Comparison of ENCODE assay signal across 2 fruit fly cellular contexts in the genomic region with DNA sequence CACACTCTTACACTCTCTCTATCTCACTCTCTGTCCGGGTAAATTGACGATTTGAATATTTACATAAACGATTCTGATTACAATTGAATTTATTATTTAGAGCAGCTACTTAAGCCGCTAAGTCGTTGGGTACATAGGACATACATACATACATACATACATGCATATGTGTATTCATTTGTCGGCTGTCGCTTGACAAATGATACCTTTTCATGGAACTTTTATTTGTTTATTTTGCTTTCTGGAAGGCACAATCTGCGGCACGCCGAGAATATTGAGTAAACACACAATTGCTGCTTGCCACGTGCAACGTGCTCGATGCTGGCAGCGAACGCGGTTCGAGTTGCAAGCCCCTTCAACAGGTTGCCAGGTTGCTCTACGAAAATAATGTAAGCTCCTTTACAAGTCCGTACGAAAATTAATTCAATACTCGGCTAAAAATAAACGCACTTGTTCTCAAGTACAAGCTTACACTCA.
TF ChIP-seq lines count a peak whose summit lies in the region.

No protein-coding gene starts in this region.

- TF ChIP-seq CTCF in whole organism, embryonic (GFP tag; optimal IDR thresholded peaks at IDR 0.05; lab: Kevin White, UChicago), result no peak

TF ChIP-seq in whole organism, embryonic, 481 proteins besides CTCF, POLR2A, EP300 and RAD21:
- TF ChIP-seq CG8944 (GFP tag; optimal IDR thresholded peaks at IDR 0.05; lab: Kevin White, UChicago) (no peak), oc (tag; optimal IDR thresholded peaks at IDR 0.05; lab: Kevin White, UChicago) (peak; percentile 62), hb (GFP tag; IDR thresholded peaks at IDR 0.05; lab: Robert Waterston, UW; ENCODE audit: partially characterized antibody) (no peak), CG17912 (GFP tag; optimal IDR thresholded peaks at IDR 0.05; lab: Kevin White, UChicago) (no peak), al (GFP tag; IDR thresholded peaks at IDR 0.05; lab: Robert Waterston, UW) (no peak), chinmo (GFP tag; IDR thresholded peaks at IDR 0.05; lab: Robert Waterston, UW; ENCODE audit: partially characterized antibody) (0 out of 4 replicates have a peak, but pooled peaks have one; percentile 50), scrt (GFP tag; optimal IDR thresholded peaks at IDR 0.05; lab: Kevin White, UChicago) (peak; percentile 5), pb (GFP tag; optimal IDR thresholded peaks at IDR 0.05; lab: Kevin White, UChicago) (no peak), NFAT (GFP tag; IDR thresholded peaks at IDR 0.05; lab: Robert Waterston, UW) (no peak), kni (GFP tag; optimal IDR thresholded peaks at IDR 0.05; lab: Kevin White, UChicago) (peak; percentile 28), YL-1 (GFP tag; optimal IDR thresholded peaks at IDR 0.05; lab: Kevin White, UChicago) (no peak), CG8924 (tag; optimal IDR thresholded peaks at IDR 0.05; lab: Kevin White, UChicago) (no peak), CG1602 (GFP tag; optimal IDR thresholded peaks at IDR 0.05; lab: Kevin White, UChicago) (no peak), CG5180 (GFP tag; optimal IDR thresholded peaks at IDR 0.05; lab: Kevin White, UChicago) (peak; percentile 91), CG17829 (tag; optimal IDR thresholded peaks at IDR 0.05; lab: Kevin White, UChicago) (no peak), CG12236 (GFP tag; optimal IDR thresholded peaks at IDR 0.05; lab: Kevin White, UChicago) (no peak), CG33557 (GFP tag; optimal IDR thresholded peaks at IDR 0.05; lab: Kevin White, UChicago) (peak; percentile 28), Lhr (GFP tag; optimal IDR thresholded peaks at IDR 0.05; lab: Kevin White, UChicago) (no peak), tx (GFP tag; optimal IDR thresholded peaks at IDR 0.05; lab: Kevin White, UChicago) (no peak), pzg (GFP tag; optimal IDR thresholded peaks at IDR 0.05; lab: Kevin White, UChicago) (no peak)

TF ChIP-seq in whole organism, prepupa, 60 proteins besides CTCF, POLR2A, EP300 and RAD21:
- TF ChIP-seq dac (GFP tag; optimal IDR thresholded peaks at IDR 0.05; lab: Kevin White, UChicago), result no peak
- TF ChIP-seq CG8119 (GFP tag; IDR thresholded peaks at IDR 0.05; lab: Robert Waterston, UW), result no peak
- TF ChIP-seq Eip78C (GFP tag; lab: Kevin White, UChicago), result peak; percentile 58
- no peak for TF ChIP-seq CG4318 (GFP tag; optimal IDR thresholded peaks at IDR 0.05; lab: Kevin White, UChicago)
- peak; percentile 80 for TF ChIP-seq fkh (GFP tag; optimal IDR thresholded peaks at IDR 0.05; lab: Kevin White, UChicago)
